Fruit fly (Drosophila melanogaster): ENCODE measurements around the gene FER.

The FER gene

DNA sequence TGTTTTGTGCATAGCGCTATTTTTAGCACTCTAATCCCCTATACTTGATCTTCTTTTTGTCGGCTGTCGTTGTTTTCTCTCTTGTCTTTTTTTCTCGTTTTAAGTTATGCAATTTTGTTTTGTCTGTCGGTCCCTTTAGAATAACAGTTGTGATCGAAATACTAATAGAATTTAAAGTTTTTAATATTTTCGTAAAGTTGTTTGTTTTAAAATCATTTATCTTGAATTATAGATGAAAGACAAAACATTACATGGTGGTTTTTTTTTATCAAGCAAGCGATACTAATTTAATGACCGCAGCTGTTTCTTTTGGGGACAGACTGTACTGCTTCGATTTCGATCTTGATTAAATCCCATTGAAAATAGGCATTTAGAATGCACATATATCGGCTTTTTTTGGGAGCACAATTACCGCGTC is 49.5 kb downstream of the FER start (continued):
- no peak for TF ChIP-seq CG9797 (GFP tag; optimal IDR thresholded peaks at IDR 0.05)
- TF ChIP-seq hth (optimal IDR thresholded peaks at IDR 0.05): no peak
- TF ChIP-seq CG32767 (GFP tag; IDR thresholded peaks at IDR 0.05): no peak
- TF ChIP-seq scrt (GFP tag; optimal IDR thresholded peaks at IDR 0.05): no peak
- no peak for TF ChIP-seq fd102C (GFP tag; optimal IDR thresholded peaks at IDR 0.05)
- no peak for TF ChIP-seq tup (GFP tag; optimal IDR thresholded peaks at IDR 0.05)
- no peak for TF ChIP-seq Tbp (GFP tag; optimal IDR thresholded peaks at IDR 0.05)
- TF ChIP-seq Asciz (GFP tag; optimal IDR thresholded peaks at IDR 0.05): peak; percentile 54
- TF ChIP-seq B-H1 (GFP tag; IDR thresholded peaks at IDR 0.05): no peak
- TF ChIP-seq schlank (tag; optimal IDR thresholded peaks at IDR 0.05): no peak
- peak; percentile 13 for TF ChIP-seq bcd (GFP tag; optimal IDR thresholded peaks at IDR 0.05)
- TF ChIP-seq Xrp1 (GFP tag; IDR thresholded peaks at IDR 0.05): peak; percentile 61
- TF ChIP-seq pfk (GFP tag; optimal IDR thresholded peaks at IDR 0.05): no peak
- TF ChIP-seq toy (GFP tag; IDR thresholded peaks at IDR 0.05): no peak
- TF ChIP-seq CG14860 (GFP tag; IDR thresholded peaks at IDR 0.05; ENCODE audit: partially characterized antibody): no peak
- no peak for TF ChIP-seq MBD-R2 (GFP tag; IDR thresholded peaks at IDR 0.05)
- TF ChIP-seq trem (tag; optimal IDR thresholded peaks at IDR 0.05): no peak
- TF ChIP-seq ems (GFP tag; optimal IDR thresholded peaks at IDR 0.05): peak; percentile 18
- no peak for TF ChIP-seq D19B (GFP tag; optimal IDR thresholded peaks at IDR 0.05)
- TF ChIP-seq CG16813 (GFP tag; IDR thresholded peaks at IDR 0.05; ENCODE audit: partially characterized antibody): no peak
- no peak for TF ChIP-seq sqz (GFP tag; optimal IDR thresholded peaks at IDR 0.05)
- TF ChIP-seq gce (GFP tag; IDR thresholded peaks at IDR 0.05): no peak
- no peak for TF ChIP-seq cato (GFP tag; optimal IDR thresholded peaks at IDR 0.05; ENCODE audit: borderline replicate concordance)
- no peak for TF ChIP-seq CG13894 (tag; optimal IDR thresholded peaks at IDR 0.05)
- no peak for TF ChIP-seq Atf6 (GFP tag; IDR thresholded peaks at IDR 0.05)
- TF ChIP-seq ssp (GFP tag; IDR thresholded peaks at IDR 0.05): no peak
- no peak for TF ChIP-seq CG9609 (GFP tag; optimal IDR thresholded peaks at IDR 0.05)
- TF ChIP-seq Dip3 (GFP tag; optimal IDR thresholded peaks at IDR 0.05): no peak
- TF ChIP-seq Lpt (GFP tag; optimal IDR thresholded peaks at IDR 0.05): no peak
- peak; percentile 57 for TF ChIP-seq CG7556 (GFP tag; optimal IDR thresholded peaks at IDR 0.05)
- TF ChIP-seq Mes4 (GFP tag; optimal IDR thresholded peaks at IDR 0.05): peak; percentile 13
- peak; percentile 13 for TF ChIP-seq HHEX (GFP tag; optimal IDR thresholded peaks at IDR 0.05)
- no peak for TF ChIP-seq otp (GFP tag; IDR thresholded peaks at IDR 0.05)
- TF ChIP-seq CG7963 (GFP tag; IDR thresholded peaks at IDR 0.05; ENCODE audit: partially characterized antibody): no peak
- TF ChIP-seq p53 (GFP tag; optimal IDR thresholded peaks at IDR 0.05): no peak
- no peak for TF ChIP-seq so (GFP tag; IDR thresholded peaks at IDR 0.05)
- TF ChIP-seq knrl (GFP tag; IDR thresholded peaks at IDR 0.05; ENCODE audit: partially characterized antibody): no peak
- TF ChIP-seq CG3847 (GFP tag; IDR thresholded peaks at IDR 0.05): 0 out of 2 replicates have a peak, but pooled peaks have one; percentile 12
- TF ChIP-seq z (GFP tag; IDR thresholded peaks at IDR 0.05): no peak
- no peak for TF ChIP-seq sisA (GFP tag; IDR thresholded peaks at IDR 0.05)
- no peak for TF ChIP-seq CG11456 (GFP tag; IDR thresholded peaks at IDR 0.05)
- no peak for TF ChIP-seq fd64A (GFP tag; optimal IDR thresholded peaks at IDR 0.05)
- peak; percentile 54 for TF ChIP-seq Drgx (GFP tag; IDR thresholded peaks at IDR 0.05)
- peak; percentile 15 for TF ChIP-seq odd (GFP tag; optimal IDR thresholded peaks at IDR 0.05)
- peak; percentile 56 for TF ChIP-seq Oli (tag; optimal IDR thresholded peaks at IDR 0.05)
- no peak for TF ChIP-seq sim (GFP tag; IDR thresholded peaks at IDR 0.05)
- TF ChIP-seq Bteb2 (GFP tag; optimal IDR thresholded peaks at IDR 0.05): no peak
- no peak for TF ChIP-seq kay (GFP tag; optimal IDR thresholded peaks at IDR 0.05)
- TF ChIP-seq CG7372 (GFP tag; IDR thresholded peaks at IDR 0.05): no peak
- no peak for TF ChIP-seq salm (tag; optimal IDR thresholded peaks at IDR 0.05)
- TF ChIP-seq sima (GFP tag; optimal IDR thresholded peaks at IDR 0.05): no peak
- TF ChIP-seq CG11398 (GFP tag; optimal IDR thresholded peaks at IDR 0.05): no peak
- no peak for TF ChIP-seq CG14441 (GFP tag; IDR thresholded peaks at IDR 0.05)

Data from whole organism, embryonic.